Fruit fly (Drosophila melanogaster) whole organism, embryonic: Measurements from ENCODE around the gene Kua.

Source experiments
- Antp ChIP-seq: fragments of 200-800 bp; sonication (Bioruptor generic); optimal IDR thresholded peaks from 3 replicates; lab custom pipeline; 2016; ENCODE audit warnings: missing biosample characterization, missing genetic modification characterization
- CG10147 ChIP-seq: fragments of 200-800 bp; sonication (Bioruptor generic); optimal IDR thresholded peaks from 2 replicates; lab custom pipeline; 2019; ENCODE audit warnings: missing biosample characterization, mild to moderate bottlenecking, missing genetic modification characterization, moderate library complexity
- CG10321 ChIP-seq: fragments of 200-800 bp; sonication (Bioruptor generic); IDR thresholded peaks from 2 replicates; pipeline ENCODE4 v1.3.6; 2022; ENCODE audit warnings: missing biosample characterization, missing genetic modification characterization
- CG10979 ChIP-seq: fragments of 200-800 bp; sonication (Bioruptor generic); optimal IDR thresholded peaks from 2 replicates; lab custom pipeline; 2018; ENCODE audit warnings: missing biosample characterization, mild to moderate bottlenecking, missing genetic modification characterization, moderate library complexity
- CG11504 ChIP-seq: fragments of 200-800 bp; sonication (Bioruptor generic); optimal IDR thresholded peaks from 3 replicates; lab custom pipeline; 2019; ENCODE audit warnings: missing biosample characterization, mild to moderate bottlenecking, missing genetic modification characterization, moderate library complexity
- CG15011 ChIP-seq: fragments of 200-800 bp; sonication (Bioruptor generic); optimal IDR thresholded peaks from 3 replicates; lab custom pipeline; 2018; ENCODE audit warnings: missing biosample characterization, mild to moderate bottlenecking, missing genetic modification characterization
- CG15696 ChIP-seq: fragments of 200-800 bp; sonication (Bioruptor generic); optimal IDR thresholded peaks from 2 replicates; lab custom pipeline; 2019; ENCODE audit warnings: missing biosample characterization, mild to moderate bottlenecking, missing genetic modification characterization, moderate library complexity
- CG1602 ChIP-seq: fragments of 200-800 bp; sonication (Bioruptor generic); optimal IDR thresholded peaks from 3 replicates; lab custom pipeline; 2016; ENCODE audit warnings: missing biosample characterization, missing genetic modification characterization
- CG1647 ChIP-seq: fragments of 200-800 bp; sonication (Bioruptor generic); optimal IDR thresholded peaks from 3 replicates; lab custom pipeline; 2016; ENCODE audit warnings: missing biosample characterization, missing genetic modification characterization
- CG17385 ChIP-seq: fragments of 200-800 bp; sonication (Bioruptor generic); optimal IDR thresholded peaks from 3 replicates; lab custom pipeline; 2018; ENCODE audit warnings: missing biosample characterization, mild to moderate bottlenecking, missing genetic modification characterization
- CG18599 ChIP-seq: fragments of 200-800 bp; sonication (Bioruptor generic); optimal IDR thresholded peaks from 3 replicates; lab custom pipeline; 2017; ENCODE audit warnings: missing biosample characterization, missing genetic modification characterization, mild to moderate bottlenecking, moderate library complexity, missing genetic modification reagents
- CG2120 ChIP-seq: fragments of 200-800 bp; sonication (Bioruptor generic); optimal IDR thresholded peaks from 3 replicates; lab custom pipeline; 2016; ENCODE audit warnings: missing biosample characterization, missing genetic modification characterization
- CG30020 ChIP-seq: fragments of 200-800 bp; optimal IDR thresholded peaks from 2 replicates; lab custom pipeline; 2019; ENCODE audit warnings: missing biosample characterization, mild to moderate bottlenecking, missing genetic modification characterization, moderate library complexity
- CG3995 ChIP-seq: fragments of 200-800 bp; sonication (Bioruptor generic); optimal IDR thresholded peaks from 3 replicates; lab custom pipeline; 2016; ENCODE audit warnings: missing biosample characterization, missing genetic modification characterization
- CG42726 ChIP-seq: fragments of 200-800 bp; sonication (Bioruptor generic); IDR thresholded peaks from 2 replicates; pipeline ENCODE4 v1.3.6; 2022; ENCODE audit warnings: missing biosample characterization, missing genetic modification characterization; ENCODE audit not compliant: partially characterized antibody
- CG6689 ChIP-seq: fragments of 200-800 bp; sonication (Bioruptor generic); IDR thresholded peaks from 2 replicates; pipeline ENCODE4 v1.3.6; 2022; ENCODE audit warnings: missing biosample characterization, missing genetic modification characterization
- CG8924 ChIP-seq: fragments of 200-800 bp; optimal IDR thresholded peaks from 3 replicates; lab custom pipeline; 2019; ENCODE audit warnings: missing biosample characterization, mild to moderate bottlenecking, missing genetic modification characterization, moderate library complexity
- CHES-1-like ChIP-seq: fragments of 200-800 bp; sonication (Bioruptor generic); optimal IDR thresholded peaks from 2 replicates; lab custom pipeline; 2016; ENCODE audit warnings: missing biosample characterization, missing genetic modification characterization
- Dek ChIP-seq: fragments of 200-800 bp; sonication (Bioruptor generic); optimal IDR thresholded peaks from 3 replicates; lab custom pipeline; 2019; ENCODE audit warnings: missing biosample characterization, mild to moderate bottlenecking, missing genetic modification characterization, moderate library complexity
- Dip2 ChIP-seq: fragments of 200-800 bp; sonication (Bioruptor generic); IDR thresholded peaks from 2 replicates; pipeline ENCODE4 v1.3.6; 2022; ENCODE audit warnings: missing biosample characterization, missing genetic modification characterization
- Dp ChIP-seq: fragments of 200-800 bp; sonication (Bioruptor generic); optimal IDR thresholded peaks from 2 replicates; lab custom pipeline; 2018; ENCODE audit warnings: missing biosample characterization, mild to moderate bottlenecking, missing genetic modification characterization, moderate library complexity
- Eip74EF ChIP-seq, 2 experiments: fragments of 200-800 bp in 1 of 2; fragments of >200 bp in 1 of 2; sonication (Bioruptor generic) in 1 of 2; optimal IDR thresholded peaks; 2 replicates each; lab custom pipeline; 2017 to 2019; ENCODE audit warnings: missing biosample characterization in 2 of 2, missing genetic modification characterization in 2 of 2, mild to moderate bottlenecking in 1 of 2, moderate library complexity in 1 of 2
- HHEX ChIP-seq: fragments of 200-800 bp; sonication (Bioruptor generic); optimal IDR thresholded peaks from 3 replicates; lab custom pipeline; 2017; ENCODE audit warnings: missing biosample characterization, mild to moderate bottlenecking, missing genetic modification characterization, missing genetic modification reagents
- Hand ChIP-seq: fragments of 200-800 bp; sonication (Bioruptor generic); optimal IDR thresholded peaks from 2 replicates; lab custom pipeline; 2017; ENCODE audit warnings: mild to moderate bottlenecking, missing biosample characterization, missing genetic modification reagents, missing genetic modification characterization
- HmgD ChIP-seq: fragments of 200-800 bp; sonication (Bioruptor generic); optimal IDR thresholded peaks from 3 replicates; lab custom pipeline; 2016; ENCODE audit warnings: missing biosample characterization, missing genetic modification characterization
- Nf-YA ChIP-seq: fragments of 200-800 bp; sonication (Bioruptor generic); IDR thresholded peaks from 2 replicates; pipeline ENCODE4 v1.3.6; 2022; ENCODE audit warnings: missing biosample characterization, missing genetic modification characterization
- Poxn ChIP-seq: fragments of 200-800 bp; sonication (Bioruptor generic); IDR thresholded peaks from 2 replicates; pipeline ENCODE4 v1.3.6; 2022; ENCODE audit warnings: missing biosample characterization, missing genetic modification characterization
- Sin3A ChIP-seq: fragments of >200 bp; optimal IDR thresholded peaks from 2 replicates; lab custom pipeline; 2018
- Sox102F ChIP-seq: fragments of 200-800 bp; sonication (Bioruptor generic); optimal IDR thresholded peaks from 2 replicates; lab custom pipeline; 2018; ENCODE audit warnings: missing biosample characterization, mild to moderate bottlenecking, missing genetic modification characterization, moderate library complexity
- Tbp ChIP-seq: fragments of >200 bp; optimal IDR thresholded peaks from 2 replicates; lab custom pipeline; 2018; ENCODE audit warnings: missing biosample characterization, missing genetic modification characterization
- bbx ChIP-seq: fragments of 200-800 bp; sonication (Bioruptor generic); IDR thresholded peaks from 2 replicates; pipeline ENCODE4 v1.3.6; 2022; ENCODE audit warnings: missing biosample characterization, missing genetic modification characterization; ENCODE audit not compliant: partially characterized antibody
- bowl ChIP-seq: fragments of 200-800 bp; sonication (Bioruptor generic); IDR thresholded peaks from 2 replicates; pipeline ENCODE4 v1.3.6; 2022; ENCODE audit warnings: missing biosample characterization, missing genetic modification characterization
- bsh ChIP-seq, 2 experiments: fragments of 200-800 bp; sonication (Bioruptor generic); optimal IDR thresholded peaks; 2 replicates each; lab custom pipeline; 2017 to 2018; ENCODE audit warnings: mild to moderate bottlenecking in 2 of 2, missing biosample characterization in 2 of 2, missing genetic modification characterization in 2 of 2, moderate library complexity in 1 of 2
- da ChIP-seq: fragments of 200-800 bp; sonication (Bioruptor generic); optimal IDR thresholded peaks from 2 replicates; lab custom pipeline; 2016; ENCODE audit warnings: missing biosample characterization, missing genetic modification characterization
- dm ChIP-seq: fragments of 200-800 bp; sonication (Bioruptor generic); optimal IDR thresholded peaks from 3 replicates; lab custom pipeline; 2016; ENCODE audit warnings: missing biosample characterization, missing genetic modification characterization
- emc ChIP-seq: fragments of 200-800 bp; sonication (Bioruptor generic); optimal IDR thresholded peaks from 2 replicates; lab custom pipeline; 2016; ENCODE audit warnings: missing biosample characterization, missing genetic modification characterization
- en ChIP-seq: fragments of 200-800 bp; sonication (Bioruptor generic); optimal IDR thresholded peaks from 2 replicates; lab custom pipeline; 2016; ENCODE audit warnings: missing biosample characterization, missing genetic modification characterization
- gfzf ChIP-seq: fragments of 200-800 bp; sonication (Bioruptor generic); optimal IDR thresholded peaks from 2 replicates; lab custom pipeline; 2016; ENCODE audit warnings: missing biosample characterization, mild to moderate bottlenecking, missing genetic modification characterization, moderate library complexity
- grau ChIP-seq: fragments of 200-800 bp; optimal IDR thresholded peaks from 3 replicates; lab custom pipeline; 2019; ENCODE audit warnings: missing biosample characterization, mild to moderate bottlenecking, missing genetic modification characterization, moderate library complexity
- jumu ChIP-seq: fragments of 200-800 bp; sonication (Bioruptor generic); optimal IDR thresholded peaks from 3 replicates; lab custom pipeline; 2016; ENCODE audit warnings: missing biosample characterization, missing genetic modification characterization
- ken ChIP-seq: fragments of 200-800 bp; sonication (Bioruptor generic); IDR thresholded peaks from 3 replicates; pipeline ENCODE4 v1.3.6; 2022; ENCODE audit warnings: missing biosample characterization, missing genetic modification characterization
- klu ChIP-seq: fragments of 200-800 bp; sonication (Bioruptor generic); IDR thresholded peaks from 2 replicates; pipeline ENCODE4 v1.3.6; 2022; ENCODE audit warnings: missing biosample characterization, missing genetic modification characterization
- knrl ChIP-seq: fragments of 200-800 bp; sonication (Bioruptor generic); IDR thresholded peaks from 3 replicates; pipeline ENCODE4 v1.3.6; 2022; ENCODE audit warnings: missing biosample characterization, missing genetic modification characterization; ENCODE audit not compliant: partially characterized antibody
- onecut ChIP-seq: fragments of 200-800 bp; sonication (Bioruptor generic); IDR thresholded peaks from 2 replicates; pipeline ENCODE4 v1.3.6; 2022; ENCODE audit warnings: missing biosample characterization, missing genetic modification characterization
- pum ChIP-seq: fragments of 200-800 bp; sonication (Bioruptor generic); optimal IDR thresholded peaks from 2 replicates; lab custom pipeline; 2016; ENCODE audit warnings: missing biosample characterization, missing genetic modification characterization
- run ChIP-seq: fragments of 200-800 bp; sonication (Bioruptor generic); optimal IDR thresholded peaks from 3 replicates; lab custom pipeline; 2018; ENCODE audit warnings: missing biosample characterization, mild to moderate bottlenecking, missing genetic modification characterization
- slbo ChIP-seq: fragments of 200-800 bp; sonication (Bioruptor generic); IDR thresholded peaks from 2 replicates; pipeline ENCODE4 v1.3.6; 2022; ENCODE audit warnings: missing biosample characterization, missing genetic modification characterization
- stwl ChIP-seq: fragments of 200-800 bp; sonication (Bioruptor generic); optimal IDR thresholded peaks from 3 replicates; lab custom pipeline; 2018; ENCODE audit warnings: missing biosample characterization, mild to moderate bottlenecking, missing genetic modification characterization, moderate library complexity
- twi ChIP-seq: fragments of 200-800 bp; optimal IDR thresholded peaks from 2 replicates; lab custom pipeline; 2019; ENCODE audit warnings: missing biosample characterization, mild to moderate bottlenecking, missing genetic modification characterization, moderate library complexity
- unpg ChIP-seq: fragments of 200-800 bp; sonication (Bioruptor generic); optimal IDR thresholded peaks from 3 replicates; lab custom pipeline; 2018; ENCODE audit warnings: missing biosample characterization, mild to moderate bottlenecking, missing genetic modification characterization, moderate library complexity

The Kua gene

DNA sequence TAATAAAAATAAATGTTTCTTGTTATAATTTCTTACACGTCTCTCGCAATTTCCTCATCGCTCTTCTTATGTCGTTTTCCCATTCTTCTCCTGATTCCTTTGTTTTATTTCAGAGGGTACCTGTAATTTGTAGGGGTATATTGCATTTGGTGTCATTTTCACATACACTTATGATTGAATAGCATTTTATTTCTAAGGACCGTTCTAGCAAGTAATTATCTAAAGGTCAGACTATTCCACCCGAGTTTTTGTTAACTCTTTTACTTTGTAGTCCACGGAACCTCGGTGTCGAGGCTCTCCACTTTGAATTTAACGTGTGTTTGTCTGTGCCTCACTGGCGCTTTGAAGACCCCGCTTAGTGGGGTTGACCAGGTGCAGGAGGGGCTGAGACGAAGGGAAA, 48.8 kb downstream of the Kua start (continued):
- peak; percentile 51 for TF ChIP-seq CG2120 (GFP tag; lab: Kevin White, UChicago)
- TF ChIP-seq dm (GFP tag; lab: Kevin White, UChicago), result no peak

DNA sequence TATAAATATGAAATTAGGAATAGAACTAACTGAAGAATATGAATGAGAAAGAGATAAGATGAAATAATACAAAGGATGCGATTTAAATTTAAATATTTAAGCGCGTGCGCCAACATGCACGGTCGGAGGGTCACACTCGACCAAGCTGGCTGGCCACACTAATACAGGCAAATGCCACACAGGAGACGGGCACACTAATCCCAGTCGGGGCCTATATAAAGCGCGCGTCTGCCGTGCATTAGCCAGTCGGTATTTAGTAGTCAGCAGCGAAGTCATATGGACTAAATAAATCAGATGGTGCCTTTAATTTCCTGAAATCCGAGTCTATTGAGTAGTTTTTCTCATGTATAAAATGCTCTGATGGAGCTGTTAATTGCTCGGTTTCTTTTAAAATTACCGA, 51.0 kb downstream of the Kua start:
- TF ChIP-seq Antp (GFP tag; lab: Kevin White, UChicago) (no peak), Dp (peak; percentile 98), unpg (GFP tag; lab: Kevin White, UChicago) (no peak), bowl (GFP tag; lab: Robert Waterston, UW) (no peak), CG30020 (tag; lab: Kevin White, UChicago) (no peak), Tbp (no peak), Poxn (no peak), en (GFP tag; lab: Kevin White, UChicago) (no peak), twi (tag; lab: Kevin White, UChicago) (no peak), CG1647 (GFP tag; lab: Kevin White, UChicago) (no peak), HmgD (GFP tag; lab: Kevin White, UChicago) (peak; percentile 29), emc (GFP tag; lab: Kevin White, UChicago) (no peak), Sox102F (GFP tag; lab: Kevin White, UChicago) (no peak), CG1602 (GFP tag; lab: Kevin White, UChicago) (no peak), Dip2 (GFP tag; lab: Robert Waterston, UW) (no peak), CG17385 (GFP tag; lab: Kevin White, UChicago) (no peak), HHEX (GFP tag; lab: Kevin White, UChicago) (no peak), onecut (GFP tag; lab: Robert Waterston, UW) (peak; percentile 21; the same call in 1 of the 2 replicates), klu (GFP tag; lab: Robert Waterston, UW) (no peak), Sin3A (lab: Kevin White, UChicago) (no peak), da (GFP tag; lab: Kevin White, UChicago) (no peak), CG11504 (tag; lab: Kevin White, UChicago) (peak; percentile 40), bbx (GFP tag; lab: Robert Waterston, UW) (peak; percentile 76), Dek (no peak), gfzf (peak; percentile 89), run (tag; lab: Kevin White, UChicago) (no peak), bsh (GFP tag; optimal IDR thresholded peaks at IDR 0.05; lab: Kevin White, UChicago) (no peak), Hand (no peak), CG10321 (GFP tag; lab: Robert Waterston, UW) (no peak), CG15011 (no peak), CG10979 (tag; lab: Kevin White, UChicago) (no peak), CG8924 (tag; lab: Kevin White, UChicago) (no peak), stwl (tag; lab: Kevin White, UChicago) (peak; percentile 93), ken (GFP tag; lab: Robert Waterston, UW) (no peak), Eip74EF (GFP tag; optimal IDR thresholded peaks at IDR 0.05; lab: Kevin White, UChicago) (no peak), knrl (GFP tag; lab: Robert Waterston, UW) (peak; percentile 58; the same call in 2 of the 3 replicates), CG15696 (tag; lab: Kevin White, UChicago) (no peak), Nf-YA (GFP tag; lab: Robert Waterston, UW) (no peak), CG10147 (GFP tag; lab: Kevin White, UChicago) (no peak), grau (tag; lab: Kevin White, UChicago) (no peak), CG3995 (no peak), CHES-1-like (GFP tag; lab: Kevin White, UChicago) (no peak), CG18599 (no peak), CG6689 (GFP tag; lab: Robert Waterston, UW) (no peak), jumu (no peak), pum (GFP tag; lab: Kevin White, UChicago) (no peak), slbo (peak; percentile 47; the same call in 1 of the 2 replicates), CG42726 (GFP tag; lab: Robert Waterston, UW) (peak; percentile 66; the same call in 1 of the 2 replicates)
